Worm (Caenorhabditis elegans): ENCODE data around the gene glna-2.

DNA sequence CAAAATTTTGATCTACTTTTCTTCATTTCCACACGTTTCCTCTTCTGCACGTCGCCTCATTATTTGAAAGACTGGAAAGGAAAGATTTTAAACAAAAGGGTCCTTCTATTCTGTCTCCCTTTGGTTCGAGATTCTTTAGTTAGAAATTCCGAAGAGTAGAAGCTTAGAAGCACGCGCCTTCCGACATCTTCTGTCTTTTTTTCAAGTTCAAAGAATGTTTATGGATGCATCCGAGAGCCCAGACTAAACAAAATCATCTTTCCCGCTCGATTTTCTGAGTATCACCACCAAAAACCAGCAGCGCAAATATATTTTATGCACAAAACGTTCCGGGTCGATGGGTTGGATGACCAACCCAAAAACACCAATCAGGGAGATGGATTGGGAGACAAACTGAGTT, 24.4 kb upstream of the glna-2 start:
- TF ChIP-seq Y79H2A.3 (GFP tag; conservative IDR thresholded peaks at IDR 0.05), result no peak
- TF ChIP-seq snpc-1.1 (tag; optimal IDR thresholded peaks at IDR 0.05; ENCODE audit: insufficient read depth), result no peak
- no peak for TF ChIP-seq unc-130 (GFP tag; optimal IDR thresholded peaks at IDR 0.05)

All from whole organism, young adult.